Worm (Caenorhabditis elegans) whole organism, L2 larva: ENCODE results near the gene Y39G8C.2.

Experiments used
- ZK546.5 ChIP-seq: sonication (generic microtip); optimal IDR thresholded peaks from 2 replicates; lab custom pipeline; 2017; ENCODE audit warnings: missing biosample characterization, missing genetic modification characterization
- nhr-129 ChIP-seq: fragments of 150-350 bp; optimal IDR thresholded peaks from 2 replicates; lab custom pipeline; 2014; ENCODE audit warnings: missing biosample characterization, missing genetic modification characterization
- unc-39 ChIP-seq: fragments of 150-350 bp; optimal IDR thresholded peaks from 2 replicates; lab custom pipeline; 2014; ENCODE audit warnings: missing biosample characterization, missing genetic modification characterization

ce11 chrII:14096814-14097213, 604 bp downstream of the Y39G8C.2 start:
- TF ChIP-seq unc-39 (tag; lab: Kevin White, UChicago) (no peak), ZK546.5 (tag; lab: Kevin White, UChicago) (no peak), nhr-129 (tag; lab: Kevin White, UChicago) (no peak)
